Fruit fly (Drosophila melanogaster) whole organism: ENCODE measurements around the gene CG3592.

Source experiments
- CG8478 ChIP-seq: fragments of >200 bp; optimal IDR thresholded peaks from 2 replicates; lab custom pipeline; 2018; ENCODE audit warnings: inconsistent platforms
- EcR ChIP-seq, 2 experiments: fragments of >200 bp; optimal IDR thresholded peaks; 2 replicates each; lab custom pipeline; 2017; ENCODE audit warnings: missing biosample characterization in 2 of 2, missing genetic modification characterization in 2 of 2, missing genetic modification reagents in 2 of 2
- psq ChIP-seq: fragments of >200 bp; optimal IDR thresholded peaks from 2 replicates; lab custom pipeline; 2017

DNA sequence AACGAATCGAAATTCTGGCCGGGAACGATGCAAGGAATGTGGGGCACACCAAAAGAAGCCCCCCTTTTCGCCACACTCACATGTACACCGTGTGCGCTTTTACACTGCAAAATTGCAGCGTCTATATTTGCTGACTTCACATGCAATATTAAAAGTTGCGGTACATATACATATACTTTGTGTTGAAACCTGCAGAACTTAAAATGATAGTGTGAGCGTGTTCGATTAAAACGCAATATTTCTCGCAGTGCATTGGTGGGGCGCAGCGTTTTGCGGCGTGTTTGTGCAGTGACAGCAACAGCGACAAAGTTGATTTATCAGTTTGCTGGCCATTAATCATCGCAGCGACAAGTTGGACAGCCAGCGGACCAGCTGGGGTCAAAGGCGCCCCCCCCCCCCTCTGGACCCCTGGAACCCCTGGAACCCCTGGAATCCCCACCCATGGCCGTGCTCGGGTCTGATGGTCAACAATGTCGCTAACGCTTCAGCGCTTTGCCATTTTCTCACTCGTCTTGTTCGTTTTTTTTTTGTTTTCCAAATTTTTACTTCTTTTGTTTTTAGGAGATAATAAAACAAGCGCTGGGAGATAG is 27.7 kb upstream of the CG3592 start:
- no peak for TF ChIP-seq psq (lab: Kevin White, UChicago)
- TF ChIP-seq CG8478 (lab: Kevin White, UChicago), result no peak
- TF ChIP-seq EcR (GFP tag; optimal IDR thresholded peaks at IDR 0.05; lab: Kevin White, UChicago), result no peak
